Fruit fly (Drosophila melanogaster): Measurements from ENCODE around the gene CG12496.

DNA sequence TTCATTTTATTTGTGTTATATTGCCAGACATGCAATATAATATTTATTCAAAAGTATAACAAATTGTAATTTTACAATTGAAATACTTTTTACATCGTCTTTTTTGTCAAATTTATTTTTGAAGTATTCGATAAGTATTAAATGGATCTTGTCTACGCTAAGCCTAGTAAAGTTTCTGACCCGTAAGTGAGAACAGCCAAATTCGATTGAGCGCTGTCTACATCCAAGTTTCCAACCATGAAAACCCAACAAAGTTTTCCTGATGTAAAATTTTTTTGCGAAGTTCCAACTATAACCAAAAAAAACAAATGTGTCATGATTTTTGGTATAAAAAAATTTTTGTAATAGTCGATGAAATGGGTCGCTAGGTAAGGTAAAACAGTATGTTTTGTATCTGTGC lies 8.8 kb upstream of the CG12496 start:
- TF ChIP-seq Dfd (GFP tag; optimal IDR thresholded peaks at IDR 0.05) (no peak), CG32264 (GFP tag; optimal IDR thresholded peaks at IDR 0.05) (no peak), br (GFP tag; optimal IDR thresholded peaks at IDR 0.05) (no peak), h (GFP tag; optimal IDR thresholded peaks at IDR 0.05) (no peak), Myc (optimal IDR thresholded peaks at IDR 0.05) (peak; percentile 68), dsf (GFP tag; optimal IDR thresholded peaks at IDR 0.05; ENCODE audit: borderline replicate concordance) (no peak), foxo (GFP tag; optimal IDR thresholded peaks at IDR 0.05) (no peak), usp (GFP tag; optimal IDR thresholded peaks at IDR 0.05) (no peak), pan (optimal IDR thresholded peaks at IDR 0.05) (no peak)

Measured in whole organism, wandering third instar larva.